Fruit fly (Drosophila melanogaster) whole organism, embryonic: ENCODE results near the gene CG33947.

Experiments used
- CG10321 ChIP-seq: fragments of 200-800 bp; sonication (Bioruptor generic); IDR thresholded peaks from 2 replicates; pipeline ENCODE4 v1.3.6; 2022; ENCODE audit warnings: missing biosample characterization, missing genetic modification characterization
- CG11247 ChIP-seq: fragments of 200-800 bp; sonication (Bioruptor generic); IDR thresholded peaks from 2 replicates; pipeline ENCODE4 v1.3.6; 2022; ENCODE audit warnings: missing biosample characterization, missing genetic modification characterization
- CG1233 ChIP-seq: fragments of 200-800 bp; sonication (Bioruptor generic); optimal IDR thresholded peaks from 4 replicates; lab custom pipeline; 2018; ENCODE audit warnings: missing biosample characterization, mild to moderate bottlenecking, missing genetic modification characterization
- CG12942 ChIP-seq: fragments of 200-800 bp; sonication (Bioruptor generic); optimal IDR thresholded peaks from 3 replicates; lab custom pipeline; 2016; ENCODE audit warnings: missing biosample characterization, missing genetic modification characterization
- CG14441 ChIP-seq: fragments of 200-800 bp; sonication (Bioruptor generic); IDR thresholded peaks from 2 replicates; pipeline ENCODE4 v1.3.6; 2022; ENCODE audit warnings: missing biosample characterization, missing genetic modification characterization
- CG3065 ChIP-seq: fragments of 200-800 bp; sonication (Bioruptor generic); optimal IDR thresholded peaks from 2 replicates; lab custom pipeline; 2016; ENCODE audit warnings: missing biosample characterization, missing genetic modification characterization
- CG3407 ChIP-seq: fragments of 200-800 bp; sonication (Bioruptor generic); optimal IDR thresholded peaks from 2 replicates; lab custom pipeline; 2018; ENCODE audit warnings: missing biosample characterization, mild to moderate bottlenecking, missing genetic modification characterization
- CG7357 ChIP-seq: fragments of 200-800 bp; sonication (Bioruptor generic); IDR thresholded peaks from 3 replicates; pipeline ENCODE4 v1.3.6; 2022; ENCODE audit warnings: missing biosample characterization, missing genetic modification characterization
- CG8089 ChIP-seq: fragments of 200-800 bp; sonication (Bioruptor generic); optimal IDR thresholded peaks from 3 replicates; lab custom pipeline; 2016; ENCODE audit warnings: missing biosample characterization, missing genetic modification characterization
- CG9797 ChIP-seq: fragments of 200-800 bp; sonication (Bioruptor generic); optimal IDR thresholded peaks from 3 replicates; lab custom pipeline; 2018; ENCODE audit warnings: missing biosample characterization, mild to moderate bottlenecking, missing genetic modification characterization
- CHES-1-like ChIP-seq: fragments of 200-800 bp; sonication (Bioruptor generic); optimal IDR thresholded peaks from 2 replicates; lab custom pipeline; 2016; ENCODE audit warnings: missing biosample characterization, missing genetic modification characterization
- Dad ChIP-seq: fragments of 200-800 bp; sonication (Bioruptor generic); optimal IDR thresholded peaks from 3 replicates; lab custom pipeline; 2016; ENCODE audit warnings: missing biosample characterization, missing genetic modification characterization
- Drgx ChIP-seq: fragments of 200-800 bp; sonication (Bioruptor generic); IDR thresholded peaks from 2 replicates; pipeline ENCODE4 v1.3.6; 2022; ENCODE audit warnings: missing biosample characterization, missing genetic modification characterization
- Ets65A ChIP-seq: fragments of 200-800 bp; sonication (Bioruptor generic); peaks from one replicate; lab custom pipeline; 2016; ENCODE audit warnings: missing biosample characterization, missing genetic modification characterization
- Gug ChIP-seq: fragments of 200-800 bp; sonication (Bioruptor generic); IDR thresholded peaks from 4 replicates; pipeline ENCODE4 v1.3.6; 2022; ENCODE audit warnings: missing biosample characterization, missing genetic modification characterization
- HHEX ChIP-seq: fragments of 200-800 bp; sonication (Bioruptor generic); optimal IDR thresholded peaks from 3 replicates; lab custom pipeline; 2017; ENCODE audit warnings: missing biosample characterization, mild to moderate bottlenecking, missing genetic modification characterization, missing genetic modification reagents
- Hr39 ChIP-seq: fragments of >200 bp; optimal IDR thresholded peaks from 2 replicates; lab custom pipeline; 2017
- Ptx1 ChIP-seq: fragments of 200-800 bp; sonication (Bioruptor generic); IDR thresholded peaks from 2 replicates; pipeline ENCODE4 v1.3.6; 2022; ENCODE audit warnings: missing biosample characterization, missing genetic modification characterization
- Spps ChIP-seq: fragments of 200-800 bp; sonication (Bioruptor generic); optimal IDR thresholded peaks from 2 replicates; lab custom pipeline; 2018; ENCODE audit warnings: missing biosample characterization, mild to moderate bottlenecking, missing genetic modification characterization
- ase ChIP-seq: fragments of 200-800 bp; sonication (Bioruptor generic); IDR thresholded peaks from 3 replicates; pipeline ENCODE4 v1.3.6; 2022; ENCODE audit warnings: missing biosample characterization, missing genetic modification characterization
- cas ChIP-seq: fragments of 200-800 bp; sonication (Bioruptor generic); IDR thresholded peaks from 2 replicates; pipeline ENCODE4 v1.3.6; 2022; ENCODE audit warnings: missing biosample characterization, missing genetic modification characterization
- chm ChIP-seq: fragments of 200-800 bp; sonication (Bioruptor generic); IDR thresholded peaks from 2 replicates; pipeline ENCODE4 v1.3.6; 2022; ENCODE audit warnings: missing biosample characterization, missing genetic modification characterization
- chn ChIP-seq: fragments of 200-800 bp; sonication (Bioruptor generic); optimal IDR thresholded peaks from 2 replicates; lab custom pipeline; 2016; ENCODE audit warnings: missing biosample characterization, missing genetic modification characterization
- crol ChIP-seq: fragments of 200-800 bp; sonication (Bioruptor generic); IDR thresholded peaks from 2 replicates; pipeline ENCODE4 v1.3.6; 2022; ENCODE audit warnings: missing biosample characterization, missing genetic modification characterization
- dan ChIP-seq: fragments of 200-800 bp; sonication (Bioruptor generic); IDR thresholded peaks from 2 replicates; pipeline ENCODE4 v1.3.6; 2022; ENCODE audit warnings: missing biosample characterization, missing genetic modification characterization
- dmrt11E ChIP-seq: fragments of 200-800 bp; sonication (Bioruptor generic); optimal IDR thresholded peaks from 3 replicates; lab custom pipeline; 2018; ENCODE audit warnings: missing biosample characterization, mild to moderate bottlenecking, missing genetic modification characterization, moderate library complexity
- dysf ChIP-seq: fragments of 200-800 bp; sonication (Bioruptor generic); IDR thresholded peaks from 3 replicates; pipeline ENCODE4 v1.3.6; 2022; ENCODE audit warnings: missing biosample characterization, missing genetic modification characterization
- eve ChIP-seq, 2 experiments: fragments of >200 bp; optimal IDR thresholded peaks; 2 replicates each; lab custom pipeline; 2017; ENCODE audit warnings: missing biosample characterization in 2 of 2, missing genetic modification characterization in 2 of 2
- ewg ChIP-seq: fragments of 200-800 bp; sonication (Bioruptor generic); optimal IDR thresholded peaks from 3 replicates; lab custom pipeline; 2017; ENCODE audit warnings: mild to moderate bottlenecking, missing biosample characterization, missing genetic modification reagents, missing genetic modification characterization
- fu2 ChIP-seq: fragments of 200-800 bp; sonication (Bioruptor generic); optimal IDR thresholded peaks from 2 replicates; lab custom pipeline; 2016; ENCODE audit warnings: missing biosample characterization, missing genetic modification characterization
- ham ChIP-seq: fragments of 200-800 bp; sonication (Bioruptor generic); IDR thresholded peaks from 2 replicates; pipeline ENCODE4 v1.3.6; 2022; ENCODE audit warnings: missing biosample characterization, missing genetic modification characterization
- insv ChIP-seq, 2 experiments: fragments of 200-800 bp; sonication (Bioruptor generic); optimal IDR thresholded peaks; 3 replicates each; lab custom pipeline; 2016 to 2018; ENCODE audit warnings: missing biosample characterization in 2 of 2, missing genetic modification characterization in 2 of 2
- ken ChIP-seq: fragments of 200-800 bp; sonication (Bioruptor generic); IDR thresholded peaks from 3 replicates; pipeline ENCODE4 v1.3.6; 2022; ENCODE audit warnings: missing biosample characterization, missing genetic modification characterization
- knrl ChIP-seq: fragments of 200-800 bp; sonication (Bioruptor generic); IDR thresholded peaks from 3 replicates; pipeline ENCODE4 v1.3.6; 2022; ENCODE audit warnings: missing biosample characterization, missing genetic modification characterization; ENCODE audit not compliant: partially characterized antibody
- lab ChIP-seq: fragments of 200-800 bp; sonication (Bioruptor generic); optimal IDR thresholded peaks from 3 replicates; lab custom pipeline; 2017; ENCODE audit warnings: missing biosample characterization, missing genetic modification characterization, mild to moderate bottlenecking, moderate library complexity, missing genetic modification reagents
- lbe ChIP-seq: fragments of 200-800 bp; sonication (Bioruptor generic); optimal IDR thresholded peaks from 2 replicates; lab custom pipeline; 2016; ENCODE audit warnings: missing biosample characterization, mild to moderate bottlenecking, missing genetic modification characterization
- mld ChIP-seq: fragments of 200-800 bp; sonication (Bioruptor generic); IDR thresholded peaks from 3 replicates; pipeline ENCODE4 v1.3.6; 2022; ENCODE audit warnings: missing biosample characterization, missing genetic modification characterization; ENCODE audit not compliant: partially characterized antibody
- otp ChIP-seq: fragments of 200-800 bp; sonication (Bioruptor generic); IDR thresholded peaks from 3 replicates; pipeline ENCODE4, ENCODE4 v1.3.6; 2022; ENCODE audit warnings: missing biosample characterization, missing genetic modification characterization
- salm ChIP-seq: fragments of 200-800 bp; sonication (Bioruptor generic); optimal IDR thresholded peaks from 2 replicates; lab custom pipeline; 2018; ENCODE audit warnings: missing biosample characterization, mild to moderate bottlenecking, missing genetic modification characterization
- schlank ChIP-seq: fragments of 200-800 bp; sonication (Bioruptor generic); optimal IDR thresholded peaks from 2 replicates; lab custom pipeline; 2018; ENCODE audit warnings: missing biosample characterization, mild to moderate bottlenecking, missing genetic modification characterization
- sens ChIP-seq: fragments of 200-800 bp; sonication (Bioruptor generic); peaks from one replicate; lab custom pipeline; 2016; ENCODE audit warnings: missing biosample characterization, missing genetic modification characterization
- sima ChIP-seq: fragments of 200-800 bp; sonication (Bioruptor generic); optimal IDR thresholded peaks from 2 replicates; lab custom pipeline; 2016; ENCODE audit warnings: missing biosample characterization, missing genetic modification characterization
- ssp ChIP-seq: fragments of 200-800 bp; sonication (Bioruptor generic); IDR thresholded peaks from 2 replicates; pipeline ENCODE4 v1.3.6; 2022; ENCODE audit warnings: missing biosample characterization, missing genetic modification characterization
- stwl ChIP-seq: fragments of 200-800 bp; sonication (Bioruptor generic); optimal IDR thresholded peaks from 3 replicates; lab custom pipeline; 2018; ENCODE audit warnings: missing biosample characterization, mild to moderate bottlenecking, missing genetic modification characterization, moderate library complexity
- tio ChIP-seq: fragments of 200-800 bp; sonication (Bioruptor generic); optimal IDR thresholded peaks from 2 replicates; lab custom pipeline; 2017; ENCODE audit warnings: missing biosample characterization, missing genetic modification characterization, inconsistent platforms
- tna ChIP-seq: fragments of 200-800 bp; sonication (Bioruptor generic); IDR thresholded peaks from 2 replicates; pipeline ENCODE4 v1.3.6; 2022; ENCODE audit warnings: missing biosample characterization, missing genetic modification characterization; ENCODE audit not compliant: partially characterized antibody
- toy ChIP-seq: fragments of 200-800 bp; sonication (Bioruptor generic); IDR thresholded peaks from 2 replicates; pipeline ENCODE4 v1.3.6; 2022; ENCODE audit warnings: missing biosample characterization, missing genetic modification characterization
- trem ChIP-seq: fragments of 200-800 bp; optimal IDR thresholded peaks from 3 replicates; lab custom pipeline; 2019; ENCODE audit warnings: missing biosample characterization, mild to moderate bottlenecking, missing genetic modification characterization, moderate library complexity
- tx ChIP-seq: fragments of 200-800 bp; sonication (Bioruptor generic); optimal IDR thresholded peaks from 2 replicates; lab custom pipeline; 2016; ENCODE audit warnings: missing biosample characterization, missing genetic modification characterization

The CG33947 gene

DNA sequence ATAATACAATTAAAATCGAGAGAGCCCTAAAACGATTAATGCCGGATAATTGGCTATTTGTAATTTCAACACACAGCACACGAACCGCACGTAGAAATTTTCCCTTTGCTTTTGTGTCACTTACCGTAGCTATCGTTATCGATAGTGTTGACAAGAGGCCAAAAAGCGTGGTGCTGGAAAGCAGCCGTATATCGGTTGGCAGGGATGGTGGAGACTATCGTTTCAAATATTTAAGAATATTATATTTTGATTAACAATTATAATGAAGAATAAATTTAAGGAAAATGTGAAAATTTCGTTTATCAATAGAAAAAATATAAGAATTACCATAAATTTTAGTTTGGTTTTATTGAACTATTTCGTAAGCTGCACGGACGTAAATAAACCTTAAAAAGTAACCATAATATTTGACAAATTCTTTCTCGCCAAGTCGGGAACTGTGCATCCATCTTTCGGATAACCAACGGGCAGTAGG, 3.2 kb upstream of the CG33947 start, which contains the start of gene JIL-1 (continued):
- TF ChIP-seq fu2 (GFP tag; lab: Kevin White, UChicago) (peak; percentile 53), CG3065 (GFP tag; lab: Kevin White, UChicago) (no peak), HHEX (GFP tag; lab: Kevin White, UChicago) (peak; percentile 20), Drgx (GFP tag; lab: Robert Waterston, UW) (peak; percentile 24; the same call in 1 of the 2 replicates), CG12942 (GFP tag; lab: Kevin White, UChicago) (peak; percentile 60), CG9797 (GFP tag; lab: Kevin White, UChicago) (peak; percentile 18), toy (GFP tag; lab: Robert Waterston, UW) (peak; percentile 43; the same call in 1 of the 2 replicates), ssp (GFP tag; lab: Robert Waterston, UW) (peak; percentile 57), ewg (peak; percentile 6), sima (GFP tag; lab: Kevin White, UChicago) (no peak), tx (GFP tag; lab: Kevin White, UChicago) (peak; percentile 6), CHES-1-like (no peak), mld (GFP tag; lab: Robert Waterston, UW) (peak; percentile 79), ham (peak; percentile 40; the same call in 1 of the 2 replicates), dysf (peak; percentile 75), tio (GFP tag; lab: Kevin White, UChicago) (no peak), stwl (peak; percentile 66), Spps (tag; lab: Kevin White, UChicago) (no peak), chn (GFP tag; lab: Kevin White, UChicago) (peak; percentile 50), Gug (GFP tag; lab: Robert Waterston, UW) (peak; percentile 80), insv (GFP tag; optimal IDR thresholded peaks at IDR 0.05; lab: Kevin White, UChicago) (no peak), CG7357 (GFP tag; lab: Robert Waterston, UW) (0 out of 3 replicates have a peak, but pooled peaks have one; percentile 45), chm (GFP tag; lab: Robert Waterston, UW) (peak; percentile 51), ase (GFP tag; lab: Robert Waterston, UW) (peak; percentile 76), cas (GFP tag; lab: Robert Waterston, UW) (peak; percentile 57), salm (tag; lab: Kevin White, UChicago) (no peak), lab (GFP tag; lab: Kevin White, UChicago) (peak; percentile 65), Ets65A (peak; percentile 96), CG3407 (GFP tag; lab: Kevin White, UChicago) (peak; percentile 46), crol (GFP tag; lab: Robert Waterston, UW) (no peak), eve (GFP tag; optimal IDR thresholded peaks at IDR 0.05; lab: Kevin White, UChicago) (peak in 1 of 2 experiments; percentile 46), knrl (peak; percentile 87)

- no peak for TF ChIP-seq CG14441
- TF ChIP-seq sens (GFP tag; lab: Kevin White, UChicago): peak; percentile 57
Measured at dm6 chr3L:11094279-11094678, 2.0 kb upstream of the CG33947 start.

DNA sequence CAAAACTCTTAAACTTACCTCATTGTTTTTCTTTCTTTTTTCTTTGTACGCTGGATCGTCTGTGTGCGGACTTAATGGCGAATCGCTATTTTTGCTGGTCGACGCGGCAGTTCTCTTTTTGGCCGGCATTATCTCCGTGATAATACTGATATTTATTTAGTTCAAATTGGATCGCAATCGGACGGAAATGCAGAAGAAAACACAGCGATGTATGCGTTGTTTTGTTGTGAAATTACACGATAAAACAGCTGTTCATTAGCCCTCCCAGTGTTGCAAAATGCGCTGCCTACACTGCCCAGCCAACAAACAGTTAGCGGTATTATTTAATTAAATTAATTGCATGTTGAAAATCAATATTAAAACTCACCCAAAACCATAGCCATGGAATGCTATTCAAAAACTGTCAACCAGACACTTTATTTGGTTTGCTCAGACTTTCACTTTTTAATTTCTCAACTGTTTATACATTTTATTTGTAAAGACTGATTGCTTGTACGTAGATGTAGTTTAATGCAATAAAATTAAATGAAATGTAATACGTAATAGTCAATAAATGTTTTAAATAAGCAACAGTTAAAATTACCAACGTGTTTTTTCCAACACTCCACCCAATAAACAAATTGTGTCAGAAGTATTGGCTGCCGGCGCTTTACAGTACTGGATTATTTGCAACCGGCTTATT, 1.8 kb downstream of the CG33947 start, which contains the start of the genes Irbp18 and APP-BP1:
TSS of gene Irbp18 (minus strand) at position 205 of the 682 bp plus-strand sequence.
TSS of gene APP-BP1 (plus strand) at position 431 of the 682 bp plus-strand sequence.
- peak; percentile 84 for TF ChIP-seq CG3065 (GFP tag; lab: Kevin White, UChicago)
- peak; percentile 92 for TF ChIP-seq lbe (GFP tag; lab: Kevin White, UChicago)
- TF ChIP-seq Dad (GFP tag; lab: Kevin White, UChicago): peak; percentile 94
- TF ChIP-seq dmrt11E (tag; lab: Kevin White, UChicago): peak; percentile 86
- peak; percentile 80; the same call in 2 of the 3 replicates for TF ChIP-seq otp
- no peak for TF ChIP-seq tna (GFP tag; lab: Robert Waterston, UW)
- peak; percentile 92 for TF ChIP-seq CG8089 (GFP tag; lab: Kevin White, UChicago)
- peak; percentile 39; the same call in 1 of the 2 replicates for TF ChIP-seq CG10321 (GFP tag; lab: Robert Waterston, UW)
- peak; percentile 88 for TF ChIP-seq CG11247 (GFP tag; lab: Robert Waterston, UW)
- TF ChIP-seq Hr39 (lab: Kevin White, UChicago): no peak
- TF ChIP-seq schlank (tag; lab: Kevin White, UChicago): peak; percentile 90
- TF ChIP-seq Ptx1 (GFP tag; lab: Robert Waterston, UW): peak; percentile 90
- peak; percentile 94 for TF ChIP-seq CG1233 (GFP tag; lab: Kevin White, UChicago)
- TF ChIP-seq ken (GFP tag; lab: Robert Waterston, UW): peak; percentile 79
- TF ChIP-seq trem: peak; percentile 84
- TF ChIP-seq dan (GFP tag; lab: Robert Waterston, UW): no peak
